Fruit fly (Drosophila melanogaster) whole organism: ENCODE results near the gene Awh.

Experiments used
- CG8478 ChIP-seq: fragments of >200 bp; optimal IDR thresholded peaks from 2 replicates; lab custom pipeline; 2018; ENCODE audit warnings: inconsistent platforms
- Dll ChIP-seq: fragments of >200 bp; optimal IDR thresholded peaks from 2 replicates; lab custom pipeline; 2017
- EcR ChIP-seq, 2 experiments: fragments of >200 bp; optimal IDR thresholded peaks; 2 replicates each; lab custom pipeline; 2017; ENCODE audit warnings: missing biosample characterization in 2 of 2, missing genetic modification characterization in 2 of 2, missing genetic modification reagents in 2 of 2
- pan ChIP-seq: fragments of >200 bp; optimal IDR thresholded peaks from 2 replicates; lab custom pipeline; 2017
- psq ChIP-seq: fragments of >200 bp; optimal IDR thresholded peaks from 2 replicates; lab custom pipeline; 2017
- usp ChIP-seq: fragments of >200 bp; optimal IDR thresholded peaks from 2 replicates; lab custom pipeline; 2017; ENCODE audit warnings: missing biosample characterization, missing genetic modification characterization, mixed read lengths

The Awh gene

DNA sequence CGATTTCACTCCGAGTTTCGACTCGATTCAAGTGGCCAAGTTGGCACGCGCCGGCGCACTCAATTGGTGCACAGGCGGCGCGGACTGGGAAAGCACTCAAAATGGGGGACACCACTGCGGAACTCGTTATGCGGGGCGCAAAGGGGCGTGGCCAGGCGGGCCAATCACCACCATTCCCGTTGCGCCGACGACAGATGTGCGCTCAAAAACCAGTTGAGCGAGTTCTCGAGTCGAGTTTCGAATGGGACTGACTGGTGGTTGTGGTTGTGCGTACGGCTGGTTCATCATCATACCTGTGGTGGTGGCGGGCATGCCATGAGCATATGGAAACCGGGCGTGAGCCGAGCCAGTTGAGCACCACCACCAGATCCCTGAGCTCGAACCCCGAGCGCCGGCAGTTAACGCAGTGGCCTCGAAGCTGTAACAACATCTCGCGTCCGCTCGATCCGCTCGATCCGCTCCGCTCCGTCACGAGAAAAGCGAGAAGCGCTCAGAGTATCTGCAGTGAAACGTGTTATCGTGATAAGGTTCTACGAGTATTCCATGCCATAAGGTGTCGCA lies at the start of gene Awh:
Awh (plus strand) TSS at position 392 of the 561 bp plus-strand sequence.
- no peak for TF ChIP-seq psq (lab: Kevin White, UChicago)
- TF ChIP-seq pan (lab: Kevin White, UChicago) = no peak
- peak; percentile 89 for TF ChIP-seq Dll (lab: Kevin White, UChicago)

DNA sequence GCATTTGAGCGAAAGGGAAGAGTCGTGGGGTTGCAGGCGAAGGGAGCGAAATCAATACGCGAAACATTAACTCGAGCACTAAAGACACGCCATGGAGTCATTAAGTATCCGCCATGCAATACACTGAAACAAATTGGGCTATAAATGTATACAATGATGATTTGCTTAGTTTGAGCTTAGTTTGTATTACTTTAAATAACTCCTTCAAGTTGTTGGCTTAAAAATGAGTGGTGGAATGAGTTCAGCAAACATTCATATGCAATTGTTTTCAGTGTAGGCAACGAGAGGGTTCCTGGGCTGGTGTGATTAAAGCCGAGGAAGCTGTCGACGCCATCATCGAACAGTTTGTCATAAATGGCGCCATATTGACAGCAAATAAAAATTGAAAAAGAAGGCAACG lies 48.3 kb upstream of the Awh start:
- TF ChIP-seq CG8478 = no peak
- no peak for TF ChIP-seq Dll (lab: Kevin White, UChicago)
- TF ChIP-seq pan (lab: Kevin White, UChicago) = no peak
- TF ChIP-seq EcR (GFP tag; optimal IDR thresholded peaks at IDR 0.05; lab: Kevin White, UChicago) = no peak
- TF ChIP-seq usp (GFP tag; lab: Kevin White, UChicago) = no peak
- no peak for TF ChIP-seq psq (lab: Kevin White, UChicago)

DNA sequence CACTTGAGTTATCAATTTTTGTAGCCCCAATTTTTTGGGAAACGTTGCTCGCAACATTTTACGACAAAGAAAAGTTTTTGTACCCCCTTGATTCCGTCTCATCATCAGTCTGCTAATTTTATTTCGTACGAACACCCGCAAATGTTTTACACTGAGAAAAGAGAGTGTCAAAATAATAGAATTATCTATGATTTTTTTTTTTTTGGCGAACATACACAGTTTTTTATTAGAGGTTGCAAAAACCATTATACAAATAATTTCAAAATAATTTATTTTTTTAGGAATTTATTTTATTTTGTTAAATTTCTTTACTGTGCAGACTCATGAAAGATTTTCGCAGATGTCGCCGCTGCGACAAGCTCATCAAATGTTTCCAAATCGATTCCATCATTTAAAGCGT lies 47.5 kb upstream of the Awh start:
- no peak for TF ChIP-seq pan (lab: Kevin White, UChicago)
- TF ChIP-seq Dll (lab: Kevin White, UChicago) = no peak
- no peak for TF ChIP-seq usp (GFP tag; lab: Kevin White, UChicago)
- no peak for TF ChIP-seq EcR (GFP tag; optimal IDR thresholded peaks at IDR 0.05; lab: Kevin White, UChicago)
- no peak for TF ChIP-seq CG8478
- no peak for TF ChIP-seq psq (lab: Kevin White, UChicago)

DNA sequence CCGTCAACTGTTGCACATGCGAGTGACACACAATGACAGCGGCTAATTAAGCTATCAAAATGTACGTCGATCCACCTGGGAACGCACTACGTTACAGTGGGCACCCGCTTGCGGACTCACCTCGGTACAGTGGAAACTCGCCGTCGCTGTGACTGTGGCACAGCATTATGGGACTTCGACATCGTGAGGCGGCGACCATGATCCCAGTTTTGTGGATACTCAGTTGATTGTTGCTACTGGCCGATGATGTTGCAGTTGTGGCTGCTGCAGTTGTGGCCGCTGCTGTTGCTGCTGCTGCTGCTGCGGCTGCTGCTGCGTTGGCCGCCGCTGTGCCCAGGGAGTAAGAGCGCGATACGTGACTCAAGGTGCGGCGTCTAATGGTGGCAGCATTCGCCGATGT lies 46.2 kb upstream of the Awh start:
- no peak for TF ChIP-seq CG8478

DNA sequence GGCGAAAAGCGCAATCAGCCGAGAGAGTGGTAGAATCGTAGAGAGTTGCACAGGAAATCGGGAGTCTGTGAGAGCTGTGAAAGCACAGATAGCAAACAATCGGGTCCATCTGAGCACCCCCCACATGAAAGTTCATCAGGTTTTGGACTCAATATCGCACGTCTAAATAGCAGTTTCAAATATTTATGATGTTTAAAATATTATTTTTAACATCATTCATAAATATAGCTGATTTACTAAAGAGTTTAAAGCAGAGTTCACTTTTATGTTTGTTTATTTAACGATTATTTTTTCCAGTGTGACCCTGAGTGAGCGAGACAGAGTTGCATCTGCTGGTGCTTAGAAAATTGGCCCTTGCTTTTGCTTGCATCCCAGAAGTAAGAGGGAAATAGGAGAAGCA lies 44.7 kb upstream of the Awh start:
- TF ChIP-seq usp (GFP tag; lab: Kevin White, UChicago) = no peak

DNA sequence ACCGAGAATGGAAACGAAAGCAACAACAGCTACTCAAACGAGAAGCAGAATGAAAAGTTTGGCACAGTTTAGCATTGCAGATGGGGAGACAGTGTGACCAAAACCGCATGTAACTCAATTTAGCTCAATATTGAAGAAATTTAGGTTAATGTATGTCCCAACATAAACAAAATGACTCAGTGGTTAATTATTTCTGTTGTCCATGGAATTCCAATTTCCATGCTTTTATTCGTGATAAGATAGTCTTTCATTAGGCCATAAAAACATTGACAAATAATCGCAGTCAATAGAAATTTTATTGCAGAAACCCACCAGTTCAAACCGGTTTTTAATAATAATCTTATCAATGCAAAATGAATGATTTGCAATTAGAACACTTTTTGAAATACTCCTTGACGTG lies 44.2 kb upstream of the Awh start:
- TF ChIP-seq EcR (GFP tag; optimal IDR thresholded peaks at IDR 0.05; lab: Kevin White, UChicago) (no peak), Dll (lab: Kevin White, UChicago) (no peak), usp (GFP tag; lab: Kevin White, UChicago) (no peak), CG8478 (no peak)

DNA sequence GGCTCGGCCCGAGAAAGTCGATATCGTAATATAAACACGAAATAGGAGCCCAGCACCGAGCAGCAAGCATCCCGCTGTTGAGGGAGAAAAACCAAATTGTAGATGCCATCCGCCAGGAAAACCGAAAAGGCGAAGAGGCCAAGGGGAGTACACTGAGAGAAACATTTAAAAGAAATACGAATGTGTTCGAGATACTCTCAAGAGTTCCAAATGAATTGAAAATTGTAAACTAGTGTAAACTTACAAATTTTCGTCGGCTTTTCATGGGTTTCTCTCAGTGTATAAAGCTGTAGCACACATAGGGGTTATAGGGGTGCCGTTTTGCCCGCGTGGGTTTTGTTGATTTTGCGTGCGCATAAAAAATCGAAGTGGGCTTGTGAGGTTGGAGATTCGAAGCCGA lies 43.3 kb upstream of the Awh start:
- no peak for TF ChIP-seq CG8478
- TF ChIP-seq Dll (lab: Kevin White, UChicago) = no peak
- no peak for TF ChIP-seq pan (lab: Kevin White, UChicago)
- no peak for TF ChIP-seq psq (lab: Kevin White, UChicago)
- no peak for TF ChIP-seq EcR (GFP tag; optimal IDR thresholded peaks at IDR 0.05; lab: Kevin White, UChicago)
- no peak for TF ChIP-seq usp (GFP tag; lab: Kevin White, UChicago)

DNA sequence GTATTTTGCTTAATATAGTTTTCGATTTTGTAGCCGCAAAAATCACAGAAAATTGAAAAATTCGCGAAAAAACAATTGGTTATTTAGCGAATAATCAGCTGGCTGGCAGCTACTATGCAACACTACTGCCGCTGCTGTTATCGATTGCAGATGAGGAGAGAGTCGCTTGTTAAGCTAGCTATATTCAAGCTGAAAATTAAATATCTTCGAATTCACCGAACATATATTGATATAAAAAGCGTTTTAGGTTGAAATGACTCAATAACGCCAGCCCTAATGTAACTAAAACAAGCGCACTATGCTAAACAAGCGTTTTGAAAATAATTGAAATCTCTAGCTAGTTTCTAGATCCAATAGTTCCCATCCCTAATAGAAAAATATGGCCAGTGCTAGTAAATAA lies 39.7 kb upstream of the Awh start, which contains the start of the genes CG32264, ntc and IntS10:
CG32264 (minus strand) TSS at position 130 of the 400 bp plus-strand sequence.
ntc (minus strand) TSS at position 130 of the 400 bp plus-strand sequence.
IntS10 (plus strand) TSS at position 381 of the 400 bp plus-strand sequence.
- no peak for TF ChIP-seq usp (GFP tag; lab: Kevin White, UChicago)
- no peak for TF ChIP-seq pan (lab: Kevin White, UChicago)
- no peak for TF ChIP-seq EcR (GFP tag; optimal IDR thresholded peaks at IDR 0.05; lab: Kevin White, UChicago)
- no peak for TF ChIP-seq CG8478
- TF ChIP-seq Dll (lab: Kevin White, UChicago) = no peak
- no peak for TF ChIP-seq psq (lab: Kevin White, UChicago)

DNA sequence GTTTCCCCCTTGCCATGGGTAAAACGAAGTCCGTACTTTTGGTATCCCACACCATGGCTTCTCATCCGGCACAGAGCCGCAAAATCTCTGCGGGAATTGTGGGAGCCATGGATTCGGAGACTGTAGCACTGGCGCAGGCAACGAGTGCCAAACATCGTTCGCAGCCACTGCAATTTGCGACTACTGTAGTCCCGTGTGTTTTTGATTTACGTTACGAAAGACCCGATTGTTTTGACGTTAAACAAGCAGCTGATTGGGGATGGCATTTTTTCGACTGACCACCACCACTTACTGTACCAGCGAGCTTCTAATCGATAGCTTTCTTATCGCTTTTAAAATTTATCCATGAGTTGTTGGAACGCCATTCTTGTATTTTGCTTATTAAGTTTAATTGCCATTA lies 36.1 kb upstream of the Awh start, which contains the start of gene CG32262:
CG32262 (minus strand) TSS at position 254 of the 400 bp plus-strand sequence.
- no peak for TF ChIP-seq usp (GFP tag; lab: Kevin White, UChicago)
- TF ChIP-seq Dll (lab: Kevin White, UChicago) = no peak
- TF ChIP-seq EcR (GFP tag; optimal IDR thresholded peaks at IDR 0.05; lab: Kevin White, UChicago) = no peak
- TF ChIP-seq pan (lab: Kevin White, UChicago) = no peak
- no peak for TF ChIP-seq CG8478
- no peak for TF ChIP-seq psq (lab: Kevin White, UChicago)

DNA sequence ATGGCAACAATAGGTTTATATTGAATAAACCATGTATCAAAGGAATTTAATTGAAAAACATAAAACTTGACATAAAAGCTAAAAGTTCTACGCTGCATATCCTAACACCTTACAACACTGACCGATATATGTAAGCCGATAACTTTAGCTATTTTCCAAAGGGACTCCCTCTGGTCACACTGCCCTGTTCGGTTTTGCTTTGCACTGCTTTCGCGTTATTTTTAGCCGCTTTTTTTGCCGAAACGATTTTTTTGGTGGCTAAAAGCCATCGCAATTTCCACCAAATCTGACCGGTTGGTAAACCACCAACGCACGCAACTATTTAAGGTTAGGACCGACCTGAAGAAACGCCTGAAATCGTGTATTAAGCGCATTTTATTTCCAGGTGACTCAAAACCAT lies 34.9 kb upstream of the Awh start, which contains the start of the genes CG32263 and PIG-B:
CG32263 (minus strand) TSS at position 26 of the 400 bp plus-strand sequence.
PIG-B (plus strand) TSS at position 175 of the 400 bp plus-strand sequence.
- TF ChIP-seq usp (GFP tag; lab: Kevin White, UChicago) (no peak), Dll (lab: Kevin White, UChicago) (no peak), CG8478 (no peak), psq (lab: Kevin White, UChicago) (no peak), EcR (GFP tag; optimal IDR thresholded peaks at IDR 0.05; lab: Kevin White, UChicago) (no peak), pan (lab: Kevin White, UChicago) (no peak)

DNA sequence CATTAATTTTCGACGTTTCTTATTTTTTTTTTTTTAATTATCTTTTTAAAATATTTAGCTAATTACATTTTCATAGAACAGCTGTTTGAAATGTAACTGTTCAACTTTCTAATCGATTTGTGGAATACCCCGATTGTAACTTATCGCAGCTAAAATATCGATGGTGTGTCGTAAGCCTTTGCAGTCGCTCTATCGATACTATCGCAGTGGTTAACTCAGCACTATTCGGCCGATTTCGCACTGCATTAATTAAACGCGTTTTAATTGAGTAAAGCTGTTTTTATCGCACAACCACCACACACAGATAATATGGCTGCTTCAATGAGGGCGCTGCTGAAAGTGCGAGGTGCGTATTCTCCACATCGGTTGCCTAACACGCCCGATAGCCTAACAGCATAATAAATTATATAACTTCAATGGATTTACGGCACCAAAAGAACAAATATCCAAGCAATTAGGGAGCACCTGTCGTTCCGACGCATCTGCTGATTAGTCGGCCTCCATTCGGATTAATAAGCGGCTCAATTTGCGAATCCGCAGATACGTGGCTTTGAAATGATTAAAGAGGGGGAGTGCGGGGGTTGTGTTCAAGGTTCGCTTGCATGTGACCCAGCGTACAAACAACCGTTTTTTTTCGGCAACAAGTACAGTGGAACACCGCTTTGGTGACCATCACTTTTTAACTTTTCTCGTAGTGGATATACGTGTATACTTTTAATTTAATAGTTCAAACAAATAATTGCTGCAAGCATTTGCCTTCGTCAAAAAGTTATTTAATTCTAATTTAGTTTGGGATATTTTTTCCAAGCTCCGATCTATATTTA lies 31.8 kb upstream of the Awh start, which contains the start of gene Scsalpha1:
Scsalpha1 (plus strand) TSS at position 202 of the 824 bp plus-strand sequence.
- no peak for TF ChIP-seq CG8478
- TF ChIP-seq usp (GFP tag; lab: Kevin White, UChicago) = no peak
- no peak for TF ChIP-seq EcR (GFP tag; optimal IDR thresholded peaks at IDR 0.05; lab: Kevin White, UChicago)
- TF ChIP-seq Dll (lab: Kevin White, UChicago) = no peak
- TF ChIP-seq psq (lab: Kevin White, UChicago) = no peak
- no peak for TF ChIP-seq pan (lab: Kevin White, UChicago)

DNA sequence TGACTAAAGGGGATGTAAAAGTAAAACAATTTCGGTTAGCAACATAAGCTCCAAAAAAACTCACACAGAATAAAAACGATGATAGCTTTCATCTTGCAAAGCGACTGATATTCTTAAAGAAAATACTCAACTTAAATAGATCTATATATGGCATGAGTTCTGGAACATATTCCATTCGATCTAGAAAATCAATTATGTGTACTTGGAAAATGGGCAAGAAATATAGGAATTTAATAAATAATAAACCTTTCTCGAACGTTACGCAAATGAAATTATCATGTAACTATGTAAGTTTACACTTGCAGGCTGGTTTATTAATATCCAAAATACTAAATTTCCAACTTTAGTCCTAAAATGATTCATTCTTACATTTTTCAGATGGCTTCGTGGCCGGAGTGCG lies 29.8 kb upstream of the Awh start, which contains the start of gene Acp63F:
Acp63F (minus strand) TSS at position 101 of the 400 bp plus-strand sequence.
- TF ChIP-seq usp (GFP tag; lab: Kevin White, UChicago) (no peak), EcR (GFP tag; optimal IDR thresholded peaks at IDR 0.05; lab: Kevin White, UChicago) (no peak), Dll (lab: Kevin White, UChicago) (no peak), pan (lab: Kevin White, UChicago) (no peak), psq (lab: Kevin White, UChicago) (no peak), CG8478 (no peak)
